Worm (Caenorhabditis elegans) whole organism, L1 larva: ENCODE measurements around the gene him-18.

ENCODE experiments used
- elt-3 ChIP-seq, 6 experiments: fragments of 150-350 bp in 1 of 6; sonication (generic microtip); optimal IDR thresholded peaks; 2 replicates each; lab custom pipeline; 2017 to 2018; ENCODE audit warnings: missing biosample characterization in 6 of 6, missing genetic modification characterization in 6 of 6, inconsistent platforms in 1 of 6
- ets-5 ChIP-seq: fragments of 200-800 bp; sonication (Bioruptor generic); IDR thresholded peaks from 2 replicates; pipeline ENCODE4 v1.3.6; 2022; ENCODE audit warnings: missing genetic modification characterization, missing compliant biosample characterization
- fos-1 ChIP-seq: fragments of 150-350 bp; optimal IDR thresholded peaks from 2 replicates; lab custom pipeline; 2014; ENCODE audit warnings: missing biosample characterization, missing genetic modification characterization
- nhr-12 ChIP-seq: sonication (generic microtip); optimal IDR thresholded peaks from 2 replicates; lab custom pipeline; 2017; ENCODE audit warnings: missing biosample characterization, missing genetic modification characterization
- skn-1 ChIP-seq: fragments of 150-350 bp; optimal IDR thresholded peaks from 2 replicates; lab custom pipeline; 2014; ENCODE audit warnings: missing biosample characterization, missing genetic modification characterization
- vab-15 ChIP-seq: sonication (generic microtip); optimal IDR thresholded peaks from 2 replicates; lab custom pipeline; 2017; ENCODE audit warnings: missing genotype, mild to moderate bottlenecking, missing genetic modification characterization, missing compliant biosample characterization

ce11 chrIII:4706678-4707077, 8.3 kb downstream of the him-18 start, which contains the start of gene T04A8.13:
- TF ChIP-seq ets-5 (GFP tag; lab: Robert Waterston, UW) = no peak
- TF ChIP-seq skn-1 = no peak
- no peak for TF ChIP-seq fos-1 (tag; lab: Kevin White, UChicago)
- no peak for TF ChIP-seq nhr-12 (tag; lab: Kevin White, UChicago)
- no peak for TF ChIP-seq vab-15 (tag; lab: Kevin White, UChicago)
- no peak for TF ChIP-seq elt-3 (tag; optimal IDR thresholded peaks at IDR 0.05; lab: Kevin White, UChicago)
